Fruit fly (Drosophila melanogaster) whole organism, prepupa: ENCODE data around the gene CG5087.

Experiments used
- Blimp-1 ChIP-seq: fragments of 200-800 bp; sonication (Bioruptor generic); optimal IDR thresholded peaks from 3 replicates; lab custom pipeline; 2017; ENCODE audit warnings: missing biosample characterization, missing genetic modification characterization, mild to moderate bottlenecking, moderate library complexity, missing genetic modification reagents
- CG10669 ChIP-seq: fragments of 200-800 bp; sonication (Bioruptor generic); optimal IDR thresholded peaks from 3 replicates; lab custom pipeline; 2018; ENCODE audit warnings: missing biosample characterization, mild to moderate bottlenecking, missing genetic modification characterization, moderate library complexity
- CG11294 ChIP-seq: fragments of 200-800 bp; sonication (Bioruptor generic); IDR thresholded peaks from 2 replicates; pipeline ENCODE4 v1.3.6; 2022; ENCODE audit warnings: missing biosample characterization, missing genetic modification characterization
- CG11762 ChIP-seq: fragments of 200-800 bp; sonication (Bioruptor generic); optimal IDR thresholded peaks from 3 replicates; lab custom pipeline; 2016; ENCODE audit warnings: missing biosample characterization, missing genetic modification characterization; ENCODE audit not compliant: insufficient read depth
- CG15336 ChIP-seq: fragments of 200-800 bp; sonication (Bioruptor generic); IDR thresholded peaks from 2 replicates; pipeline ENCODE4 v1.3.6; 2022; ENCODE audit warnings: missing biosample characterization, missing genetic modification characterization
- CG32006 ChIP-seq: fragments of 200-800 bp; sonication (Bioruptor generic); optimal IDR thresholded peaks from 3 replicates; lab custom pipeline; 2017; ENCODE audit warnings: missing biosample characterization, mild to moderate bottlenecking, missing genetic modification characterization
- CG3919 ChIP-seq: fragments of 200-800 bp; sonication (Bioruptor generic); optimal IDR thresholded peaks from 3 replicates; lab custom pipeline; 2016; ENCODE audit warnings: missing biosample characterization, missing genetic modification characterization
- CG4318 ChIP-seq: fragments of 200-800 bp; sonication (Bioruptor generic); optimal IDR thresholded peaks from 3 replicates; lab custom pipeline; 2017; ENCODE audit warnings: missing biosample characterization, mild to moderate bottlenecking, missing genetic modification characterization
- CG6276 ChIP-seq: fragments of 200-800 bp; sonication (Bioruptor generic); optimal IDR thresholded peaks from 2 replicates; lab custom pipeline; 2017; ENCODE audit warnings: missing biosample characterization, mild to moderate bottlenecking, missing genetic modification characterization
- CG6808 ChIP-seq: fragments of 200-800 bp; sonication (Bioruptor generic); optimal IDR thresholded peaks from 3 replicates; lab custom pipeline; 2017; ENCODE audit warnings: missing biosample characterization, missing genetic modification characterization, mild to moderate bottlenecking, moderate library complexity, missing genetic modification reagents
- CG6854 ChIP-seq: fragments of 200-800 bp; sonication (Bioruptor generic); optimal IDR thresholded peaks from 2 replicates; lab custom pipeline; 2017; ENCODE audit warnings: missing biosample characterization, mild to moderate bottlenecking, missing genetic modification characterization
- CG8319 ChIP-seq: fragments of 200-800 bp; sonication (Bioruptor generic); optimal IDR thresholded peaks from 3 replicates; lab custom pipeline; 2016; ENCODE audit warnings: missing biosample characterization, missing genetic modification characterization
- CG9139 ChIP-seq: fragments of 200-800 bp; sonication (Bioruptor generic); optimal IDR thresholded peaks from 3 replicates; lab custom pipeline; 2017; ENCODE audit warnings: missing biosample characterization, mild to moderate bottlenecking, missing genetic modification characterization
- Eip75B ChIP-seq: fragments of 200-800 bp; sonication (Bioruptor generic); optimal IDR thresholded peaks from 3 replicates; lab custom pipeline; 2016; ENCODE audit warnings: missing biosample characterization, missing genetic modification characterization
- Eip78C ChIP-seq: fragments of 200-800 bp; sonication (Bioruptor generic); peaks from one replicate; lab custom pipeline; 2016; ENCODE audit warnings: missing biosample characterization, missing genetic modification characterization
- Eip93F ChIP-seq: fragments of 200-800 bp; sonication (Bioruptor generic); optimal IDR thresholded peaks from 2 replicates; lab custom pipeline; 2016; ENCODE audit warnings: missing biosample characterization, mild to moderate bottlenecking, missing genetic modification characterization
- Ets21C ChIP-seq: fragments of 200-800 bp; sonication (Bioruptor generic); optimal IDR thresholded peaks from 3 replicates; lab custom pipeline; 2016; ENCODE audit warnings: missing biosample characterization, missing genetic modification characterization
- Gug ChIP-seq: fragments of 200-800 bp; sonication (Bioruptor generic); IDR thresholded peaks from 2 replicates; pipeline ENCODE4 v1.3.6; 2022; ENCODE audit warnings: missing biosample characterization, missing genetic modification characterization
- Hr38 ChIP-seq: sonication (Bioruptor generic); optimal IDR thresholded peaks from 2 replicates; lab custom pipeline; 2016; ENCODE audit warnings: missing biosample characterization, missing genetic modification characterization
- Hr39 ChIP-seq: fragments of 200-800 bp; sonication (Bioruptor generic); optimal IDR thresholded peaks from 2 replicates; lab custom pipeline; 2016; ENCODE audit warnings: missing biosample characterization, missing genetic modification characterization
- Hr4 ChIP-seq: fragments of 200-800 bp; sonication (Bioruptor generic); optimal IDR thresholded peaks from 3 replicates; lab custom pipeline; 2016; ENCODE audit warnings: missing biosample characterization, missing genetic modification characterization
- Lpt ChIP-seq: fragments of 200-800 bp; sonication (Bioruptor generic); optimal IDR thresholded peaks from 3 replicates; lab custom pipeline; 2016; ENCODE audit warnings: missing biosample characterization, missing genetic modification characterization
- Met ChIP-seq: fragments of 200-800 bp; sonication (Bioruptor generic); optimal IDR thresholded peaks from 3 replicates; lab custom pipeline; 2016; ENCODE audit warnings: missing biosample characterization, missing genetic modification characterization
- OdsH ChIP-seq: fragments of 200-800 bp; sonication (Bioruptor generic); optimal IDR thresholded peaks from 3 replicates; lab custom pipeline; 2016; ENCODE audit warnings: missing biosample characterization, missing genetic modification characterization
- Smox ChIP-seq: fragments of 200-800 bp; sonication (Bioruptor generic); optimal IDR thresholded peaks from 3 replicates; lab custom pipeline; 2016; ENCODE audit warnings: missing biosample characterization, missing genetic modification characterization
- Sox14 ChIP-seq: fragments of 200-800 bp; sonication (Bioruptor generic); optimal IDR thresholded peaks from 3 replicates; lab custom pipeline; 2016; ENCODE audit warnings: missing biosample characterization, missing genetic modification characterization
- cyc ChIP-seq: fragments of 200-800 bp; sonication (Bioruptor generic); optimal IDR thresholded peaks from 3 replicates; lab custom pipeline; 2016; ENCODE audit warnings: missing biosample characterization, missing genetic modification characterization
- dac ChIP-seq: fragments of 200-800 bp; sonication (Bioruptor generic); optimal IDR thresholded peaks from 2 replicates; lab custom pipeline; 2017; ENCODE audit warnings: missing biosample characterization, mild to moderate bottlenecking, missing genetic modification characterization
- dsx ChIP-seq: fragments of 200-800 bp; optimal IDR thresholded peaks from 3 replicates; lab custom pipeline; 2019; ENCODE audit warnings: missing biosample characterization, mild to moderate bottlenecking, missing genetic modification characterization, moderate library complexity; ENCODE audit not compliant: poor library complexity, severe bottlenecking
- eg ChIP-seq: fragments of 200-800 bp; sonication (Bioruptor generic); IDR thresholded peaks from 3 replicates; pipeline ENCODE4 v1.3.6; 2022; ENCODE audit warnings: missing biosample characterization, missing genetic modification characterization
- esn ChIP-seq: fragments of 200-800 bp; sonication (Bioruptor generic); optimal IDR thresholded peaks from 2 replicates; lab custom pipeline; 2016; ENCODE audit warnings: missing biosample characterization, mild to moderate bottlenecking, missing genetic modification characterization, moderate library complexity
- fd85E ChIP-seq: fragments of 200-800 bp; sonication (Bioruptor generic); optimal IDR thresholded peaks from 3 replicates; lab custom pipeline; 2016; ENCODE audit warnings: missing biosample characterization, missing genetic modification characterization
- fkh ChIP-seq: fragments of 200-800 bp; sonication (Bioruptor generic); optimal IDR thresholded peaks from 3 replicates; lab custom pipeline; 2017; ENCODE audit warnings: missing biosample characterization, mild to moderate bottlenecking, missing genetic modification characterization, moderate library complexity
- lz ChIP-seq: fragments of 200-800 bp; sonication (Bioruptor generic); optimal IDR thresholded peaks from 3 replicates; lab custom pipeline; 2016; ENCODE audit warnings: missing biosample characterization, missing genetic modification characterization
- pdm3 ChIP-seq: fragments of 200-800 bp; sonication (Bioruptor generic); optimal IDR thresholded peaks from 3 replicates; lab custom pipeline; 2016; ENCODE audit warnings: missing biosample characterization, missing genetic modification characterization
- salr ChIP-seq, 2 experiments: fragments of 200-800 bp; sonication (Bioruptor generic); optimal IDR thresholded peaks; 3 replicates each; lab custom pipeline; 2016 to 2018; ENCODE audit warnings: missing biosample characterization in 2 of 2, missing genetic modification characterization in 2 of 2, mild to moderate bottlenecking in 1 of 2
- spab ChIP-seq: fragments of 200-800 bp; sonication (Bioruptor generic); optimal IDR thresholded peaks from 2 replicates; lab custom pipeline; 2017; ENCODE audit warnings: missing biosample characterization, mild to moderate bottlenecking, missing genetic modification characterization, missing genetic modification reagents
- ss ChIP-seq, 2 experiments: fragments of 200-800 bp; sonication (Bioruptor generic); optimal IDR thresholded peaks; 2 replicates in 1 of 2; 3 replicates in 1 of 2; lab custom pipeline; 2017 to 2018; ENCODE audit warnings: mild to moderate bottlenecking in 2 of 2, missing biosample characterization in 2 of 2, missing genetic modification characterization in 2 of 2, moderate library complexity in 1 of 2
- svp ChIP-seq: fragments of 200-800 bp; sonication (Bioruptor generic); peaks from one replicate; lab custom pipeline; 2016; ENCODE audit warnings: missing biosample characterization, missing genetic modification characterization

CG5087 gene

dm6 chr3L:8997686-8998239 is at the start of gene CG5087, which contains the start of gene smg:
CG5087 (plus strand) TSS chr3L:8998184.
smg (minus strand) TSS chr3L:8997989.
- TF ChIP-seq Hr4 (GFP tag; lab: Kevin White, UChicago) (no peak), svp (peak; percentile 83), Eip78C (GFP tag; lab: Kevin White, UChicago) (no peak), OdsH (GFP tag; lab: Kevin White, UChicago) (no peak), lz (GFP tag; lab: Kevin White, UChicago) (peak; percentile 7), CG9139 (GFP tag; lab: Kevin White, UChicago) (no peak), Eip75B (GFP tag; lab: Kevin White, UChicago) (peak; percentile 14), fkh (GFP tag; lab: Kevin White, UChicago) (peak; percentile 75), CG10669 (GFP tag; lab: Kevin White, UChicago) (no peak), esn (no peak), Hr39 (GFP tag; lab: Kevin White, UChicago) (peak; percentile 13), CG6808 (GFP tag; lab: Kevin White, UChicago) (no peak), Eip93F (GFP tag; lab: Kevin White, UChicago) (peak; percentile 13), cyc (GFP tag; lab: Kevin White, UChicago) (no peak)
- TF ChIP-seq, all 60 proteins: peak for 6

- TF ChIP-seq Hr38 (no peak), cyc (GFP tag; lab: Kevin White, UChicago) (no peak), Gug (GFP tag; lab: Robert Waterston, UW) (no peak), Blimp-1 (no peak)
- TF ChIP-seq, all 60 proteins: peak for 0
Observed at dm6 chr3L:8949823-8950222, 48.2 kb upstream of the CG5087 start.

- TF ChIP-seq dac (no peak), esn (no peak), ss (GFP tag; optimal IDR thresholded peaks at IDR 0.05; lab: Kevin White, UChicago) (no peak), CG32006 (GFP tag; lab: Kevin White, UChicago) (peak; percentile 18), spab (GFP tag; lab: Kevin White, UChicago) (no peak), CG15336 (GFP tag; lab: Robert Waterston, UW) (peak; percentile 41), CG6854 (GFP tag; lab: Kevin White, UChicago) (no peak), eg (GFP tag; lab: Robert Waterston, UW) (0 out of 3 replicates have a peak, but pooled peaks have one; percentile 17), CG6276 (GFP tag; lab: Kevin White, UChicago) (peak; percentile 3), Lpt (GFP tag; lab: Kevin White, UChicago) (no peak), Hr39 (GFP tag; lab: Kevin White, UChicago) (no peak), fd85E (GFP tag; lab: Kevin White, UChicago) (no peak), CG11762 (GFP tag; lab: Kevin White, UChicago) (no peak), cyc (GFP tag; lab: Kevin White, UChicago) (no peak)
- TF ChIP-seq, all 60 proteins: peak for 4
Observed at dm6 chr3L:8950955-8951354, 47.0 kb upstream of the CG5087 start.

- no peak for TF ChIP-seq CG32006 (GFP tag; lab: Kevin White, UChicago)
- TF ChIP-seq fkh (GFP tag; lab: Kevin White, UChicago) = peak; percentile 50
- TF ChIP-seq, all 60 proteins: peak for 1
Observed at dm6 chr3L:8951507-8951906, 46.5 kb upstream of the CG5087 start.

DNA sequence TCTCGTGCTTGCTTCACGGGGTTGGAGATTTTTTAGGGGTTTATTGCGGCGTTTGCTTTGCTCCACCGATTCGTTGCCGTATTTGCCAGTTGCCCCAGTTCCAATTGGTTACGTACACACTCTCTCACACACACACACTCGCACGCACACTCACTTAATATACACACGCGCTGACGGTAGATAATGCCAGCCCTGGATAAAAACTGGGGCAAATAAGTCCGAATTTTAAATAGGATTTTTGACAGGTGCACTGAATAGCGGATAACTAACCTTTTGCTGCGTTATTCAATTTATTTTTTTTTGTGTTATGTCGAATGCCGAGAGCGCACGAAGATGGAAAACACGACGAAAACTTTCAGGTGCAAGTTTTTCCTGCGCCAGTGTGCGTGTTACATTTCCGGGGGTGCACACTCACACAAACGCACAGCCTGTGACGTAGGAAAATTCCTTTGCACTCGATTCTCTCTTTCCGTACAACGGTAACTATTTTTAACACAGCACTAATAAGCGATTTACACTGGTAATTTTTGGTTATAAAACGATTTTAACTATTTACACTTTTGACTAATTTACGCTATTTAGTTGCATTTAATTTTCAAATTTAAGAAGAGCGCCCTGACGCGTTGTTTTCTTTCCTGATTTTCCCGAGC is 45.3 kb upstream of the CG5087 start:
- TF ChIP-seq Met (GFP tag; lab: Kevin White, UChicago) (no peak), CG8319 (no peak), Sox14 (GFP tag; lab: Kevin White, UChicago) (no peak), svp (no peak), CG4318 (GFP tag; lab: Kevin White, UChicago) (no peak), dac (no peak), salr (GFP tag; optimal IDR thresholded peaks at IDR 0.05; lab: Kevin White, UChicago) (no peak), dsx (GFP tag; lab: Kevin White, UChicago) (no peak), CG11294 (GFP tag; lab: Robert Waterston, UW) (no peak), pdm3 (GFP tag; lab: Kevin White, UChicago) (no peak), OdsH (GFP tag; lab: Kevin White, UChicago) (no peak), fkh (GFP tag; lab: Kevin White, UChicago) (no peak), CG3919 (GFP tag; lab: Kevin White, UChicago) (no peak), esn (no peak), Ets21C (GFP tag; lab: Kevin White, UChicago) (no peak), Smox (no peak), Hr39 (GFP tag; lab: Kevin White, UChicago) (no peak), CG10669 (GFP tag; lab: Kevin White, UChicago) (no peak)
